Worm (Caenorhabditis elegans): ENCODE data around the gene K02D10.4.

DNA sequence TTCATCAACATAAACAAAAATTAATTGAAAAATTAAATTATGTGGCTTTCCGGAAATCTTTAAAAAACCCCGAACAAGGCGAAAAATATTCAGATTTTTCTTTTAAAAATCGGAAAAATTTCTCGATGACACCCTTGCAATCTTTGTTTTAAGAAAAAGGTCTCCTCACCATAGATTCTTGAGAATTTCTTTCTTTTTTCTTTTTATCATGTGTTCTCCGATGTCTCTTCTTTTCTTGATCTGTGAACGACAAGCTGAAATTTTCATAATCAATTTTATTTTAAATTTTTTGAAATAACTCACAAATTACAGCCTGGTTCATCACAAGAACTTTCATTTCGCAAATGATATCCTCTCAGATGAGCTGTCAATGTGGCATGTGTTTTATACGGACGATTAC lies 11.4 kb upstream of the K02D10.4 start, which contains the start of the genes zfp-1 and F54F2.14:
- TF ChIP-seq him-1 (tag; optimal IDR thresholded peaks at IDR 0.05) (no peak), W03F9.2 (tag; optimal IDR thresholded peaks at IDR 0.05) (no peak), dao-5 (tag; optimal IDR thresholded peaks at IDR 0.05) (no peak)
